Fruit fly (Drosophila melanogaster): Measurements from ENCODE around the gene Scox.

Scox gene

dm6 chr2L:5002711-5003402 lies 34.1 kb upstream of the Scox start (continued):
- peak; percentile 42 for TF ChIP-seq lz (GFP tag; optimal IDR thresholded peaks at IDR 0.05)
- no peak for TF ChIP-seq CG11762 (GFP tag; optimal IDR thresholded peaks at IDR 0.05; ENCODE audit: insufficient read depth)
- TF ChIP-seq Sox14 (GFP tag; optimal IDR thresholded peaks at IDR 0.05): peak; percentile 39
- TF ChIP-seq fd85E (GFP tag; optimal IDR thresholded peaks at IDR 0.05): no peak
- TF ChIP-seq CG10669 (GFP tag; optimal IDR thresholded peaks at IDR 0.05): no peak
- peak; percentile 81 for TF ChIP-seq CG32006 (GFP tag; optimal IDR thresholded peaks at IDR 0.05)
- peak; percentile 29 for TF ChIP-seq acj6 (GFP tag; optimal IDR thresholded peaks at IDR 0.05)
- TF ChIP-seq spab (GFP tag; optimal IDR thresholded peaks at IDR 0.05): no peak
- TF ChIP-seq topi (GFP tag; optimal IDR thresholded peaks at IDR 0.05): peak; percentile 2
- no peak for TF ChIP-seq CG8319 (GFP tag; optimal IDR thresholded peaks at IDR 0.05)
- TF ChIP-seq salr (GFP tag; optimal IDR thresholded peaks at IDR 0.05): no peak
- peak; percentile 45 for TF ChIP-seq dac (GFP tag; optimal IDR thresholded peaks at IDR 0.05)
- TF ChIP-seq CG1621 (tag; optimal IDR thresholded peaks at IDR 0.05): no peak
- no peak for TF ChIP-seq CG11902 (GFP tag; optimal IDR thresholded peaks at IDR 0.05)
- no peak for TF ChIP-seq CG7368 (GFP tag; optimal IDR thresholded peaks at IDR 0.05)
- peak; percentile 84 for TF ChIP-seq svp (GFP tag)
- no peak for TF ChIP-seq Eip75B (GFP tag; optimal IDR thresholded peaks at IDR 0.05)
- TF ChIP-seq OdsH (GFP tag; optimal IDR thresholded peaks at IDR 0.05): peak; percentile 54
- TF ChIP-seq Hr39 (GFP tag; optimal IDR thresholded peaks at IDR 0.05): peak; percentile 39
- TF ChIP-seq CG6808 (GFP tag; optimal IDR thresholded peaks at IDR 0.05): no peak
- TF ChIP-seq Lpt (GFP tag; optimal IDR thresholded peaks at IDR 0.05): peak; percentile 43
- TF ChIP-seq CG4318 (GFP tag; optimal IDR thresholded peaks at IDR 0.05): peak; percentile 67
- no peak for TF ChIP-seq Sox102F (GFP tag; optimal IDR thresholded peaks at IDR 0.05)
- TF ChIP-seq fkh (GFP tag; optimal IDR thresholded peaks at IDR 0.05): no peak
- peak; percentile 63 for TF ChIP-seq CG6276 (GFP tag; optimal IDR thresholded peaks at IDR 0.05)

DNA sequence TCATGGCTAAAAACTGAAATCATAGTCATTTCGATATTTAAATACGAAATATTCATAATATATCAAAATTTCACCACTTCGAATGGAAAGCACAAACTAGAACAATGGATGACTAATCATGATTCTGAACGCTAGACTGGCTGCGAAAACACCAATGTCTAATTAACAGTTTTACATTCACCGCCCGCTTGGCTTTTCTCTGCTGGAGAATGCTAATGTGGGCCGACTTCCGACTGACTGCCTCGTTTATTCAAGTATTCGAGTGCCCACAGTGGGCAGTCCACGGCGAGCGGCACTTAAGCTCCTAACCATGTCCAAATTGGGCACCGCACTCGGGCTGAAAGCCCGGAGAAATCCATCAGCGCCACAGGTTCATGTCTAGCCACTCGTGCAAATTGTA lies 33.3 kb upstream of the Scox start:
- TF ChIP-seq svp (GFP tag) (peak; percentile 52), Eip78C (GFP tag) (peak; percentile 21), Sox15 (GFP tag; optimal IDR thresholded peaks at IDR 0.05) (no peak)

DNA sequence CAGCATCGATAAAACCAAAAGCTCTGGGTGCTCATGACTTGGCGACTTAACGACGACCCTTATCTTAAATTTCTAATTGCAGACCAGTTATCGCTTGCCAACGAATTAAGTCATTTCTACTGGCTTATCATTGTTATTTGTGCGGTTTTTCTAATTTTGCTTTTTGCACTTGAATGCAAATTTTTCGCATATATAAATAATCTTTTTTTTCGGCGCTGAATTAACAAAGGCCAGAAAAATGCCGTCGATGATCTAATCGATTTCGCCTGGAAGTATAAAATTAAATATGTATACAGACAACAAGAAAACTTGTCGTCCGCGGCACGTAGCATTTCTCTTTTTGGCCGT lies 32.8 kb upstream of the Scox start:
- no peak for TF ChIP-seq Met (GFP tag; optimal IDR thresholded peaks at IDR 0.05)
- no peak for TF ChIP-seq CG1621 (tag; optimal IDR thresholded peaks at IDR 0.05)
- TF ChIP-seq CG11294 (GFP tag; IDR thresholded peaks at IDR 0.05): no peak
- no peak for TF ChIP-seq CG8632 (GFP tag; optimal IDR thresholded peaks at IDR 0.05)
- TF ChIP-seq OdsH (GFP tag; optimal IDR thresholded peaks at IDR 0.05): no peak
- TF ChIP-seq vri (GFP tag; optimal IDR thresholded peaks at IDR 0.05): peak; percentile 90
- no peak for TF ChIP-seq CG6276 (GFP tag; optimal IDR thresholded peaks at IDR 0.05)
- no peak for TF ChIP-seq lz (GFP tag; optimal IDR thresholded peaks at IDR 0.05)

DNA sequence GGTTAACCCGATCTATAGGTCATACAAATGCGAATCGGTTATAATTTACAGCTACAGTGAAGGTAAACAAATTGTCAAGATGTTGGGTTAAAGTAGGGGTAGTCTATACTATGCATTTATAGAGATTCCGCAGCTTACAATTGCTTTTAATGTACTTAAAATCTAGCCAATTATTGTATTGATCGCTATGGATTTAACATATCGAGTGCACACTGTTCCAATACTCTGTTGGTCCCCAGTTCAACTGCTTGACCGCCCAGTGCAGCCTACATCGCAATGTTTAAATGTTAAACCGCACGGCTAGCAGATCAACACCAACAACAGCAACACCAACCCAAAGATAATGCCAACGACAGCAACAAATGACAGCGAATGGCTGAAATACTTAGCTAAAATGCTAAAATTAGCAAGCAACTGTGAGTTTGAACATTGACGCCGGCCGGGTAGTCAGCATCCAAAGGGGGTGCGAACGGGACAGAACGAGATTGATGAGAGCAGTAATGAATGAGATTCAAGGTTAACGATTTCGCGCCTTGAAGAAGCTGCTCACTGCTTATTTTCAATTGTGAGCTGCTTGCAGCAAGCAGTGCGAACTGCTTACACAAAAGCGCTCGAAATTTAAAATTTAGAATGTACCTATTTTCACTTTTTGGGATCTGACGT lies 32.3 kb upstream of the Scox start:
- TF ChIP-seq cyc (GFP tag; optimal IDR thresholded peaks at IDR 0.05) (no peak), CG15336 (GFP tag; IDR thresholded peaks at IDR 0.05) (peak; percentile 7; the same call in 1 of the 2 replicates), OdsH (GFP tag; optimal IDR thresholded peaks at IDR 0.05) (peak; percentile 9), CG9139 (GFP tag; optimal IDR thresholded peaks at IDR 0.05) (no peak), ss (GFP tag; optimal IDR thresholded peaks at IDR 0.05) (no peak), Ets96B (tag; optimal IDR thresholded peaks at IDR 0.05) (no peak), Lpt (GFP tag; optimal IDR thresholded peaks at IDR 0.05) (no peak), dsx (GFP tag; optimal IDR thresholded peaks at IDR 0.05; ENCODE audit: poor library complexity, severe bottlenecking) (peak; percentile 57), eg (GFP tag; IDR thresholded peaks at IDR 0.05) (peak; percentile 73), dac (GFP tag; optimal IDR thresholded peaks at IDR 0.05) (no peak), CG10669 (GFP tag; optimal IDR thresholded peaks at IDR 0.05) (no peak), CG31627 (GFP tag; optimal IDR thresholded peaks at IDR 0.05) (no peak), salr (GFP tag; optimal IDR thresholded peaks at IDR 0.05) (peak in 1 of 2 experiments; percentile 23), CG1621 (tag; optimal IDR thresholded peaks at IDR 0.05) (no peak), CG11294 (GFP tag; IDR thresholded peaks at IDR 0.05) (peak; percentile 62), CG6163 (GFP tag; IDR thresholded peaks at IDR 0.05) (peak; percentile 65), CG34406 (GFP tag; optimal IDR thresholded peaks at IDR 0.05) (no peak), Hr4 (GFP tag; optimal IDR thresholded peaks at IDR 0.05) (peak; percentile 2), svp (GFP tag) (peak; percentile 2), Gug (GFP tag; IDR thresholded peaks at IDR 0.05) (peak; percentile 49; the same call in 1 of the 2 replicates)

Data from whole organism, prepupa.